Worm (Caenorhabditis elegans): ENCODE results near the gene C45B2.8.
A peak's percentile ranks its signal among the peaks of the same experiment; 100 is the strongest.

Gene C45B2.8

DNA sequence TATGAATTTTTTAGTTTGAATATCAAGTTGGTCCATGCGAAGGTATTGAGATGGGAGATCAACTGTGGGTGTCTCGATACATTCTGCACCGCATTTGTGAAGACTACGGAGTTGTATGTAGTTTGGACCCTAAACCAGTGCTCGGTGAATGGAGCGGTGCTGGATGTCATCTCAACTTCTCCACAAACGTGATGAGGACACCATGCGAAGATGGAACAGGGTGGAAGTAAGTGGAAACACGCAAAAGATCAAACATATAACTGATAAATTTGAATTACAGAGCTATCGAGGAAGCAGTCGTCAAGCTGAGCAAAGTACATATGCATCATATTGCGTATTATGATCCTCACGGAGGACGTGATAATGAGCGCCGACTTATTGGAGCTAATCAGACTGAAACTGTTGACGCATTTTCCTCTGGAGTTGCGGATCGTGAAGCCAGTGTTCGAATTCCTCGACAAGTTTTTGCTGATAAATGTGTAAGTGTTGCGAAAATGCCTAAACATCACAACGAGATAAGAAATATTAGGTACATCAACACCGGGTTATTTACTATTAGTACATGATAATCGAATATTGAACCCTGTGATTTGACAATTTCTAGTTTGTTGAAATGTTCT, 28.5 kb upstream of the C45B2.8 start (continued):
- TF ChIP-seq fos-1 (tag; optimal IDR thresholded peaks at IDR 0.05) = no peak
- TF ChIP-seq nhr-28 (tag; optimal IDR thresholded peaks at IDR 0.05) = peak; percentile 47
- TF ChIP-seq nhr-25 (tag; optimal IDR thresholded peaks at IDR 0.05; ENCODE audit: borderline replicate concordance, insufficient read depth) = no peak
- TF ChIP-seq F44E2.7 (GFP tag; IDR thresholded peaks at IDR 0.05) = no peak
- no peak for TF ChIP-seq nhr-42 (GFP tag; IDR thresholded peaks at IDR 0.05)
- TF ChIP-seq rbr-2 (tag; optimal IDR thresholded peaks at IDR 0.05) = no peak
- TF ChIP-seq ztf-11 (tag; optimal IDR thresholded peaks at IDR 0.05) = no peak
- peak; percentile 91 for TF ChIP-seq ztf-7 (tag; optimal IDR thresholded peaks at IDR 0.05)
- peak; percentile 77 for TF ChIP-seq nhr-48 (tag; optimal IDR thresholded peaks at IDR 0.05)
- no peak for TF ChIP-seq R02D3.7 (tag; optimal IDR thresholded peaks at IDR 0.05)
- no peak for TF ChIP-seq T26A8.4 (GFP tag; IDR thresholded peaks at IDR 0.05)
- peak in 1 of 2 experiments; percentile 92 for TF ChIP-seq unc-62 (GFP tag; optimal IDR thresholded peaks at IDR 0.05 in 1 of 2)
- TF ChIP-seq unc-62 (tag; optimal IDR thresholded peaks at IDR 0.05) = no peak
- no peak for TF ChIP-seq T20F7.1 (GFP tag; optimal IDR thresholded peaks at IDR 0.05)
- no peak for TF ChIP-seq lin-29 (GFP tag; IDR thresholded peaks at IDR 0.05)
- TF ChIP-seq mdl-1 (tag; optimal IDR thresholded peaks at IDR 0.05) = no peak
- TF ChIP-seq nhr-76 (tag; optimal IDR thresholded peaks at IDR 0.05) = no peak
- TF ChIP-seq ZK546.5 (tag; optimal IDR thresholded peaks at IDR 0.05) = no peak
- TF ChIP-seq mes-2 (tag; optimal IDR thresholded peaks at IDR 0.05; ENCODE audit: poor library complexity, severe bottlenecking) = no peak
- no peak for TF ChIP-seq saeg-2 (GFP tag; IDR thresholded peaks at IDR 0.05)
- TF ChIP-seq aha-1 (tag) = peak; percentile 94
- TF ChIP-seq attf-4 (tag; optimal IDR thresholded peaks at IDR 0.05) = no peak
- no peak for TF ChIP-seq lir-3 (tag; optimal IDR thresholded peaks at IDR 0.05)
- TF ChIP-seq hmg-1.1 (GFP tag; IDR thresholded peaks at IDR 0.05) = no peak
- no peak for TF ChIP-seq D1046.2 (GFP tag; IDR thresholded peaks at IDR 0.05)
- no peak for TF ChIP-seq skn-1 (tag; optimal IDR thresholded peaks at IDR 0.05)
- no peak for TF ChIP-seq arid-1 (GFP tag; conservative IDR thresholded peaks at IDR 0.05)
- TF ChIP-seq Y105C5A.15 (GFP tag; IDR thresholded peaks at IDR 0.05) = no peak
- no peak for TF ChIP-seq dpl-1 (GFP tag; optimal IDR thresholded peaks at IDR 0.05)
- TF ChIP-seq set-16 (GFP tag; IDR thresholded peaks at IDR 0.05) = no peak
- TF ChIP-seq egl-27 (tag; optimal IDR thresholded peaks at IDR 0.05) = no peak
- TF ChIP-seq F49E8.2 (tag; optimal IDR thresholded peaks at IDR 0.05; ENCODE audit: borderline replicate concordance) = no peak
- TF ChIP-seq mdt-29 (GFP tag; IDR thresholded peaks at IDR 0.05) = no peak
- TF ChIP-seq mxl-2 (GFP tag; conservative IDR thresholded peaks at IDR 0.05) = no peak
- no peak for TF ChIP-seq unc-39 (tag; optimal IDR thresholded peaks at IDR 0.05)
- TF ChIP-seq lin-15B (tag; optimal IDR thresholded peaks at IDR 0.05) = no peak
- TF ChIP-seq dve-1 (tag; optimal IDR thresholded peaks at IDR 0.05; ENCODE audit: insufficient read depth) = peak; percentile 72
- TF ChIP-seq ceh-28 (tag; optimal IDR thresholded peaks at IDR 0.05) = no peak
- TF ChIP-seq nhr-41 (GFP tag; IDR thresholded peaks at IDR 0.05) = no peak
- no peak for TF ChIP-seq sdz-12 (GFP tag; optimal IDR thresholded peaks at IDR 0.05)
- TF ChIP-seq zfp-3 (GFP tag; conservative IDR thresholded peaks at IDR 0.05) = no peak
- no peak for TF ChIP-seq madf-5 (GFP tag; IDR thresholded peaks at IDR 0.05)
- TF ChIP-seq mep-1 (tag; optimal IDR thresholded peaks at IDR 0.05) = peak; percentile 12
- no peak for TF ChIP-seq lim-7 (GFP tag; IDR thresholded peaks at IDR 0.05)
- TF ChIP-seq duxl-1 (tag; optimal IDR thresholded peaks at IDR 0.05; ENCODE audit: poor library complexity) = no peak
- TF ChIP-seq zip-11 (GFP tag; IDR thresholded peaks at IDR 0.05) = no peak
- TF ChIP-seq hif-1 (tag; optimal IDR thresholded peaks at IDR 0.05) = no peak
- TF ChIP-seq daf-8 (GFP tag; IDR thresholded peaks at IDR 0.05) = no peak
- no peak for TF ChIP-seq ceh-82 (tag; optimal IDR thresholded peaks at IDR 0.05)
- TF ChIP-seq nhr-237 (tag; optimal IDR thresholded peaks at IDR 0.05) = no peak
- TF ChIP-seq tag-97 (GFP tag; IDR thresholded peaks at IDR 0.05) = no peak
- no peak for TF ChIP-seq tra-1 (GFP tag; IDR thresholded peaks at IDR 0.05)
